Fruit fly (Drosophila melanogaster) whole organism, wandering third instar larva: ENCODE data around the gene Dlic.
A peak's percentile ranks its signal among the peaks of the same experiment; 100 is the strongest.

ENCODE experiments used
- Abd-B ChIP-seq: fragments of >200 bp; optimal IDR thresholded peaks from 2 replicates; lab custom pipeline; 2017; ENCODE audit warnings: missing biosample characterization, missing genetic modification characterization
- CG32264 ChIP-seq: fragments of 200-800 bp; sonication (Bioruptor generic); optimal IDR thresholded peaks from 2 replicates; lab custom pipeline; 2016; ENCODE audit warnings: missing biosample characterization, missing genetic modification characterization
- CG9705 ChIP-seq: fragments of 200-800 bp; sonication (Bioruptor generic); optimal IDR thresholded peaks from 2 replicates; lab custom pipeline; 2018; ENCODE audit warnings: missing biosample characterization, mild to moderate bottlenecking, missing genetic modification characterization
- CrebA ChIP-seq: fragments of 200-800 bp; sonication (Bioruptor generic); optimal IDR thresholded peaks from 2 replicates; lab custom pipeline; 2016; ENCODE audit warnings: missing biosample characterization, mild to moderate bottlenecking, missing genetic modification characterization, borderline replicate concordance
- Dfd ChIP-seq: fragments of >200 bp; optimal IDR thresholded peaks from 2 replicates; lab custom pipeline; 2017; ENCODE audit warnings: missing biosample characterization, missing genetic modification characterization
- Dif ChIP-seq: fragments of 200-275, 200-300 bp; sonication (Bioruptor generic); optimal IDR thresholded peaks from 2 replicates; lab custom pipeline; 2018; ENCODE audit warnings: missing biosample characterization, missing genetic modification characterization; ENCODE audit not compliant: partially characterized antibody
- GATAd ChIP-seq: sonication (Bioruptor generic); optimal IDR thresholded peaks from 2 replicates; lab custom pipeline; 2016; ENCODE audit warnings: missing biosample characterization, missing genetic modification characterization
- HLH106 ChIP-seq: fragments of 200-800 bp; optimal IDR thresholded peaks from 3 replicates; lab custom pipeline; 2019; ENCODE audit warnings: missing biosample characterization, mild to moderate bottlenecking, missing genetic modification characterization, moderate library complexity
- Hnf4 ChIP-seq: fragments of 200-800 bp; sonication (Bioruptor generic); optimal IDR thresholded peaks from 2 replicates; lab custom pipeline; 2016; ENCODE audit warnings: missing biosample characterization, mild to moderate bottlenecking, missing genetic modification characterization
- Hr78 ChIP-seq: fragments of >200 bp; optimal IDR thresholded peaks from 2 replicates; lab custom pipeline; 2017; ENCODE audit warnings: missing biosample characterization, missing genetic modification characterization
- Hr83 ChIP-seq: fragments of 200-300 bp; sonication (Bioruptor generic); optimal IDR thresholded peaks from 2 replicates; lab custom pipeline; 2016; ENCODE audit warnings: missing biosample characterization, mild to moderate bottlenecking, missing genetic modification characterization, moderate library complexity; ENCODE audit not compliant: poor library complexity, severe bottlenecking
- Jra ChIP-seq: sonication (Bioruptor generic); optimal IDR thresholded peaks from 2 replicates; lab custom pipeline; 2016; ENCODE audit warnings: missing biosample characterization, missing genetic modification characterization
- Mio ChIP-seq: sonication (Bioruptor generic); optimal IDR thresholded peaks from 2 replicates; lab custom pipeline; 2016; ENCODE audit warnings: missing biosample characterization, missing genetic modification characterization
- Myc ChIP-seq: fragments of >200 bp; optimal IDR thresholded peaks from 2 replicates; lab custom pipeline; 2017
- N ChIP-seq: fragments of >200 bp; optimal IDR thresholded peaks from 2 replicates; lab custom pipeline; 2018; ENCODE audit warnings: missing biosample characterization, missing external identifiers, missing genetic modification characterization
- OdsH ChIP-seq: fragments of 200-800 bp; sonication (Bioruptor generic); optimal IDR thresholded peaks from 2 replicates; lab custom pipeline; 2016; ENCODE audit warnings: missing biosample characterization, mild to moderate bottlenecking, missing genetic modification characterization
- Rel ChIP-seq, 2 experiments: fragments of 200-800 bp; sonication (Bioruptor generic) in 1 of 2; optimal IDR thresholded peaks; 2 replicates in 1 of 2; 3 replicates in 1 of 2; lab custom pipeline; 2016 to 2019; ENCODE audit warnings: mild to moderate bottlenecking in 2 of 2, missing biosample characterization in 2 of 2, missing genetic modification characterization in 2 of 2, moderate library complexity in 1 of 2
- Sp1 ChIP-seq: fragments of 200-800 bp; sonication (Bioruptor generic); optimal IDR thresholded peaks from 3 replicates; lab custom pipeline; 2019; ENCODE audit warnings: missing biosample characterization, mild to moderate bottlenecking, missing genetic modification characterization, moderate library complexity
- Vsx2 ChIP-seq: fragments of 200-300, 225-300 bp; sonication (Bioruptor generic); optimal IDR thresholded peaks from 2 replicates; lab custom pipeline; 2018; ENCODE audit warnings: missing biosample characterization, missing genetic modification characterization; ENCODE audit not compliant: partially characterized antibody
- br ChIP-seq: fragments of 200-800 bp; sonication (Bioruptor generic); optimal IDR thresholded peaks from 2 replicates; lab custom pipeline; 2016; ENCODE audit warnings: missing biosample characterization, missing genetic modification characterization
- brk ChIP-seq: fragments of 200-800 bp; sonication (Bioruptor generic); optimal IDR thresholded peaks from 2 replicates; lab custom pipeline; 2016; ENCODE audit warnings: missing biosample characterization, mild to moderate bottlenecking, missing genetic modification characterization
- dl ChIP-seq, 2 experiments: fragments of 175-275, 200-275 bp in 1 of 2; fragments of 200-275 bp in 1 of 2; sonication (Bioruptor generic); optimal IDR thresholded peaks; lab custom pipeline; 2018; ENCODE audit warnings: mild to moderate bottlenecking in 2 of 2, missing biosample characterization in 2 of 2, missing genetic modification characterization in 2 of 2, moderate library complexity in 2 of 2; ENCODE audit not compliant: partially characterized antibody in 2 of 2, insufficient read depth in 1 of 2
- dmrt93B ChIP-seq: fragments of 200-800 bp; sonication (Bioruptor generic); optimal IDR thresholded peaks from 2 replicates; lab custom pipeline; 2018; ENCODE audit warnings: missing biosample characterization, mild to moderate bottlenecking, missing genetic modification characterization
- dsf ChIP-seq: sonication (Bioruptor generic); optimal IDR thresholded peaks from 2 replicates; lab custom pipeline; 2016; ENCODE audit warnings: missing biosample characterization, missing genetic modification characterization, borderline replicate concordance
- ey ChIP-seq: fragments of 200-800 bp; sonication (Bioruptor generic); optimal IDR thresholded peaks from 2 replicates; lab custom pipeline; 2016; ENCODE audit warnings: missing biosample characterization, missing genetic modification characterization
- foxo ChIP-seq, 2 experiments: fragments of 200-800 bp; sonication (Bioruptor generic); optimal IDR thresholded peaks; 2 replicates in 1 of 2; 3 replicates in 1 of 2; lab custom pipeline; 2016 to 2017; ENCODE audit warnings: missing biosample characterization in 2 of 2, missing genetic modification characterization in 2 of 2
- fru ChIP-seq: fragments of 200-800 bp; sonication (Bioruptor generic); optimal IDR thresholded peaks from 3 replicates; lab custom pipeline; 2016; ENCODE audit warnings: missing biosample characterization, mild to moderate bottlenecking, missing genetic modification characterization
- h ChIP-seq: fragments of 200-800 bp; sonication (Bioruptor generic); optimal IDR thresholded peaks from 3 replicates; lab custom pipeline; 2016; ENCODE audit warnings: missing biosample characterization, mild to moderate bottlenecking, missing genetic modification characterization
- jim ChIP-seq: fragments of 175-275, 200-325 bp; sonication (Bioruptor generic); optimal IDR thresholded peaks from 2 replicates; lab custom pipeline; 2016; ENCODE audit warnings: missing biosample characterization, mild to moderate bottlenecking, missing genetic modification characterization
- lola ChIP-seq: fragments of >200 bp; optimal IDR thresholded peaks from 2 replicates; lab custom pipeline; 2017; ENCODE audit warnings: missing biosample characterization, missing genetic modification characterization
- pan ChIP-seq: fragments of >200 bp; optimal IDR thresholded peaks from 2 replicates; lab custom pipeline; 2017
- psq ChIP-seq: fragments of 200-800 bp; sonication (Bioruptor generic); optimal IDR thresholded peaks from 3 replicates; lab custom pipeline; 2017; ENCODE audit warnings: missing biosample characterization, mild to moderate bottlenecking, missing genetic modification characterization, moderate library complexity
- rgr ChIP-seq: fragments of 200-800 bp; sonication (Bioruptor generic); optimal IDR thresholded peaks from 3 replicates; lab custom pipeline; 2016; ENCODE audit warnings: missing biosample characterization, mild to moderate bottlenecking, missing genetic modification characterization
- sage ChIP-seq: fragments of 200-800 bp; sonication (Bioruptor generic); optimal IDR thresholded peaks from 2 replicates; lab custom pipeline; 2016; ENCODE audit warnings: missing biosample characterization, mild to moderate bottlenecking, missing genetic modification characterization
- sv ChIP-seq: fragments of 200-800 bp; sonication (Bioruptor generic); optimal IDR thresholded peaks from 3 replicates; lab custom pipeline; 2016; ENCODE audit warnings: missing biosample characterization, missing genetic modification characterization
- tai ChIP-seq: sonication (Bioruptor generic); optimal IDR thresholded peaks from 2 replicates; lab custom pipeline; 2016; ENCODE audit warnings: missing biosample characterization, missing genetic modification characterization
- usp ChIP-seq: fragments of >200 bp; optimal IDR thresholded peaks from 2 replicates; lab custom pipeline; 2017; ENCODE audit warnings: missing biosample characterization, missing genetic modification characterization
- woc ChIP-seq: sonication (Bioruptor generic); optimal IDR thresholded peaks from 2 replicates; lab custom pipeline; 2016; ENCODE audit warnings: missing biosample characterization, mild to moderate bottlenecking, missing genetic modification characterization

Dlic gene

dm6 chrX:11146598-11147176 lies 7.5 kb upstream of the Dlic start:
- TF ChIP-seq br (GFP tag; lab: Kevin White, UChicago) (peak; percentile 13), OdsH (GFP tag; lab: Kevin White, UChicago) (peak; percentile 20), Jra (GFP tag; lab: Kevin White, UChicago) (no peak), Myc (lab: Kevin White, UChicago) (no peak), rgr (GFP tag; lab: Kevin White, UChicago) (peak; percentile 40), sage (GFP tag; lab: Kevin White, UChicago) (no peak), Sp1 (peak; percentile 39), pan (lab: Kevin White, UChicago) (no peak), psq (GFP tag; lab: Kevin White, UChicago) (no peak), Dfd (GFP tag; lab: Kevin White, UChicago) (no peak), Hr78 (no peak), ey (GFP tag; lab: Kevin White, UChicago) (peak; percentile 28), Abd-B (GFP tag; lab: Kevin White, UChicago) (no peak), CG32264 (peak; percentile 12), h (GFP tag; lab: Kevin White, UChicago) (peak; percentile 31), Hnf4 (GFP tag; lab: Kevin White, UChicago) (no peak), jim (GFP tag; lab: Kevin White, UChicago) (no peak), fru (GFP tag; lab: Kevin White, UChicago) (peak; percentile 48), Dif (GFP tag; lab: Kevin White, UChicago) (no peak), dl (GFP tag; optimal IDR thresholded peaks at IDR 0.05; lab: Kevin White, UChicago; ENCODE audit: insufficient read depth in 1 of 2, partially characterized antibody in 2 of 2) (no peak), brk (no peak), tai (GFP tag; lab: Kevin White, UChicago) (no peak), lola (GFP tag; lab: Kevin White, UChicago) (no peak), foxo (GFP tag; optimal IDR thresholded peaks at IDR 0.05; lab: Kevin White, UChicago) (peak in 1 of 2 experiments; percentile 55), dsf (GFP tag; lab: Kevin White, UChicago) (no peak), dmrt93B (GFP tag; lab: Kevin White, UChicago) (no peak), woc (GFP tag; lab: Kevin White, UChicago) (no peak), Vsx2 (no peak), Mio (GFP tag; lab: Kevin White, UChicago) (no peak), CrebA (GFP tag; lab: Kevin White, UChicago) (no peak), usp (GFP tag; lab: Kevin White, UChicago) (no peak), GATAd (GFP tag; lab: Kevin White, UChicago) (no peak), CG9705 (GFP tag; lab: Kevin White, UChicago) (no peak), Hr83 (GFP tag; lab: Kevin White, UChicago) (no peak), HLH106 (tag; lab: Kevin White, UChicago) (peak; percentile 51), Rel (GFP tag; optimal IDR thresholded peaks at IDR 0.05; lab: Kevin White, UChicago) (no peak), Rel (tag; optimal IDR thresholded peaks at IDR 0.05; lab: Kevin White, UChicago) (no peak), sv (GFP tag; lab: Kevin White, UChicago) (no peak), N (GFP tag; lab: Kevin White, UChicago) (no peak)

DNA sequence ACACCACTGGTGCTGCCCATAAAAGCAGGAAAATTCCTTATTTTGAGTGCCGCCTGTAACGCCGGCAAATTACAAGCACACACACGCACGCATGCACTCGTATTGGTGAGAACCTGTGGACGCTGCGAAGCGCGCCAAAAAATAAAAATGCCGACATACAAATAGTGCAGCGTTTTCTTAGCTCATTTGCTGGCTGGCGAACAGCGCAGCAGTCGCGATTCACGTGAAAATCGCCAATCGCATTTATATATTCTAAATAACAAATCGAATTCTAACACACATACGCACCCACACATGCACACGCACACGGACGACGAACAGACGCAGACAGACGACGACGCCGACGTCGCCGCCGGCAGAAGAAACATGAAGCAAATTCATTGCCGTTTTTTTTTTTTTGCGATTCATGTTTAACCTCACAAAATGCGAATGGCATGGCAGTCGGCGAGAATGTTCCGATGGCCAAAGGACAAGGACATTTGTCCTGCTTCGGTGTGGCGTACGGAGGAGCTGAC lies 6.6 kb upstream of the Dlic start:
- TF ChIP-seq br (GFP tag; lab: Kevin White, UChicago) (peak; percentile 15), N (GFP tag; lab: Kevin White, UChicago) (peak; percentile 27), GATAd (GFP tag; lab: Kevin White, UChicago) (no peak), h (GFP tag; lab: Kevin White, UChicago) (peak; percentile 4)
